Fruit fly (Drosophila melanogaster) whole organism, embryonic: ENCODE measurements around the gene CG44838.

Experiments
- Atf-2 ChIP-seq: fragments of 200-800 bp; sonication (Bioruptor generic); optimal IDR thresholded peaks from 2 replicates; lab custom pipeline; 2016; ENCODE audit warnings: missing biosample characterization, missing genetic modification characterization
- B-H1 ChIP-seq: fragments of 200-800 bp; sonication (Bioruptor generic); IDR thresholded peaks from 3 replicates; pipeline ENCODE4 v1.3.6; 2022; ENCODE audit warnings: missing biosample characterization, missing genetic modification characterization
- B-H2 ChIP-seq: fragments of 200-800 bp; sonication (Bioruptor generic); optimal IDR thresholded peaks from 2 replicates; lab custom pipeline; 2018; ENCODE audit warnings: missing biosample characterization, mild to moderate bottlenecking, missing genetic modification characterization
- CG10366 ChIP-seq: fragments of 200-800 bp; sonication (Bioruptor generic); IDR thresholded peaks from 2 replicates; pipeline ENCODE4 v1.3.6; 2022; ENCODE audit warnings: missing biosample characterization, missing genetic modification characterization
- CG10543 ChIP-seq: fragments of 200-800 bp; sonication (Bioruptor generic); optimal IDR thresholded peaks from 3 replicates; lab custom pipeline; 2017; ENCODE audit warnings: missing biosample characterization, mild to moderate bottlenecking, missing genetic modification characterization, moderate library complexity
- CG11398 ChIP-seq: fragments of 200-800 bp; sonication (Bioruptor generic); optimal IDR thresholded peaks from 2 replicates; lab custom pipeline; 2016; ENCODE audit warnings: missing biosample characterization, missing genetic modification characterization
- CG12071 ChIP-seq: fragments of 200-800 bp; sonication (Bioruptor generic); optimal IDR thresholded peaks from 3 replicates; lab custom pipeline; 2018; ENCODE audit warnings: missing biosample characterization, mild to moderate bottlenecking, missing genetic modification characterization
- CG13624 ChIP-seq: fragments of 200-800 bp; sonication (Bioruptor generic); optimal IDR thresholded peaks from 2 replicates; lab custom pipeline; 2016; ENCODE audit warnings: missing biosample characterization, missing genetic modification characterization
- CG15269 ChIP-seq: fragments of 200-800 bp; sonication (Bioruptor generic); optimal IDR thresholded peaks from 2 replicates; lab custom pipeline; 2018; ENCODE audit warnings: missing biosample characterization, mild to moderate bottlenecking, missing genetic modification characterization, moderate library complexity
- CG1529 ChIP-seq: fragments of 200-800 bp; sonication (Bioruptor generic); optimal IDR thresholded peaks from 3 replicates; lab custom pipeline; 2018; ENCODE audit warnings: missing biosample characterization, missing genetic modification characterization
- CG17359 ChIP-seq: fragments of 200-800 bp; sonication (Bioruptor generic); optimal IDR thresholded peaks from 3 replicates; lab custom pipeline; 2018; ENCODE audit warnings: missing biosample characterization, mild to moderate bottlenecking, missing genetic modification characterization, moderate library complexity
- CG2889 ChIP-seq: fragments of 200-800 bp; sonication (Bioruptor generic); IDR thresholded peaks from 3 replicates; pipeline ENCODE4 v1.3.6; 2022; ENCODE audit warnings: missing biosample characterization, missing genetic modification characterization
- CG31224 ChIP-seq: fragments of 200-800 bp; sonication (Bioruptor generic); IDR thresholded peaks from 2 replicates; pipeline ENCODE4 v1.3.6; 2022; ENCODE audit warnings: missing biosample characterization, missing genetic modification characterization
- CG33213 ChIP-seq: fragments of 200-800 bp; sonication (Bioruptor generic); optimal IDR thresholded peaks from 3 replicates; lab custom pipeline; 2016; ENCODE audit warnings: missing biosample characterization, missing genetic modification characterization
- CG34422 ChIP-seq: fragments of 200-800 bp; sonication (Bioruptor generic); IDR thresholded peaks from 3 replicates; pipeline ENCODE4 v1.3.6; 2022; ENCODE audit warnings: missing biosample characterization, missing genetic modification characterization
- CG4424 ChIP-seq: fragments of 200-800 bp; sonication (Bioruptor generic); optimal IDR thresholded peaks from 3 replicates; lab custom pipeline; 2016; ENCODE audit warnings: missing biosample characterization, missing genetic modification characterization
- CG4730 ChIP-seq: fragments of 200-800 bp; sonication (Bioruptor generic); IDR thresholded peaks from 2 replicates; pipeline ENCODE4 v1.3.6; 2022; ENCODE audit warnings: missing biosample characterization, missing genetic modification characterization
- CG6272 ChIP-seq: fragments of 200-800 bp; sonication (Bioruptor generic); IDR thresholded peaks from 2 replicates; pipeline ENCODE4 v1.3.6; 2022; ENCODE audit warnings: missing biosample characterization, missing genetic modification characterization
- CG8089 ChIP-seq: fragments of 200-800 bp; sonication (Bioruptor generic); optimal IDR thresholded peaks from 3 replicates; lab custom pipeline; 2016; ENCODE audit warnings: missing biosample characterization, missing genetic modification characterization
- CG8281 ChIP-seq: fragments of 200-800 bp; sonication (Bioruptor generic); optimal IDR thresholded peaks from 2 replicates; lab custom pipeline; 2018; ENCODE audit warnings: missing biosample characterization, mild to moderate bottlenecking, missing genetic modification characterization, moderate library complexity
- CG8359 ChIP-seq: fragments of 200-800 bp; sonication (Bioruptor generic); optimal IDR thresholded peaks from 2 replicates; lab custom pipeline; 2017; ENCODE audit warnings: missing biosample characterization, mild to moderate bottlenecking, missing genetic modification characterization, borderline replicate concordance
- CG8765 ChIP-seq: fragments of 200-800 bp; sonication (Bioruptor generic); IDR thresholded peaks from 2 replicates; pipeline ENCODE4 v1.3.6; 2022; ENCODE audit warnings: missing biosample characterization, missing genetic modification characterization
- Doc2 ChIP-seq: fragments of 200-800 bp; sonication (Bioruptor generic); IDR thresholded peaks from 2 replicates; pipeline ENCODE4 v1.3.6; 2022; ENCODE audit warnings: missing biosample characterization, missing genetic modification characterization
- Dp ChIP-seq: fragments of 200-800 bp; sonication (Bioruptor generic); optimal IDR thresholded peaks from 2 replicates; lab custom pipeline; 2018; ENCODE audit warnings: missing biosample characterization, mild to moderate bottlenecking, missing genetic modification characterization, moderate library complexity
- HLH3B ChIP-seq: fragments of 200-800 bp; sonication (Bioruptor generic); IDR thresholded peaks from 2 replicates; pipeline ENCODE4 v1.3.6; 2022; ENCODE audit warnings: missing biosample characterization, missing genetic modification characterization
- Hmx ChIP-seq: fragments of 200-800 bp; sonication (Bioruptor generic); optimal IDR thresholded peaks from 2 replicates; lab custom pipeline; 2016; ENCODE audit warnings: missing biosample characterization, missing genetic modification characterization
- Hr3 ChIP-seq: fragments of 200-800 bp; sonication (Bioruptor generic); optimal IDR thresholded peaks from 3 replicates; lab custom pipeline; 2016; ENCODE audit warnings: missing biosample characterization, missing genetic modification characterization
- Myb ChIP-seq: fragments of 200-800 bp; sonication (Bioruptor generic); optimal IDR thresholded peaks from 2 replicates; lab custom pipeline; 2016; ENCODE audit warnings: missing biosample characterization, missing genetic modification characterization
- NC2β ChIP-seq: fragments of 200-800 bp; sonication (Bioruptor generic); optimal IDR thresholded peaks from 2 replicates; lab custom pipeline; 2016; ENCODE audit warnings: missing biosample characterization, missing genetic modification characterization
- Nf-YC ChIP-seq: fragments of 200-800 bp; optimal IDR thresholded peaks from 3 replicates; lab custom pipeline; 2019; ENCODE audit warnings: missing biosample characterization, mild to moderate bottlenecking, missing genetic modification characterization, moderate library complexity
- Poxn ChIP-seq: fragments of 200-800 bp; sonication (Bioruptor generic); IDR thresholded peaks from 2 replicates; pipeline ENCODE4 v1.3.6; 2022; ENCODE audit warnings: missing biosample characterization, missing genetic modification characterization
- Ravus ChIP-seq: fragments of 200-800 bp; sonication (Bioruptor generic); IDR thresholded peaks from 2 replicates; pipeline ENCODE4 v1.3.6; 2022; ENCODE audit warnings: missing biosample characterization, missing genetic modification characterization
- Ssrp ChIP-seq: fragments of 200-800 bp; sonication (Bioruptor generic); optimal IDR thresholded peaks from 2 replicates; lab custom pipeline; 2018; ENCODE audit warnings: missing biosample characterization, mild to moderate bottlenecking, missing genetic modification characterization, moderate library complexity
- ase ChIP-seq: fragments of 200-800 bp; sonication (Bioruptor generic); IDR thresholded peaks from 3 replicates; pipeline ENCODE4 v1.3.6; 2022; ENCODE audit warnings: missing biosample characterization, missing genetic modification characterization
- cg ChIP-seq: fragments of 200-800 bp; sonication (Bioruptor generic); optimal IDR thresholded peaks from 3 replicates; lab custom pipeline; 2019; ENCODE audit warnings: missing biosample characterization, mild to moderate bottlenecking, missing genetic modification characterization, moderate library complexity
- chinmo ChIP-seq: fragments of 200-800 bp; sonication (Bioruptor generic); IDR thresholded peaks from 4 replicates; pipeline ENCODE4 v1.3.6; 2022; ENCODE audit warnings: missing biosample characterization, missing genetic modification characterization; ENCODE audit not compliant: partially characterized antibody
- dm ChIP-seq: fragments of 200-800 bp; sonication (Bioruptor generic); optimal IDR thresholded peaks from 3 replicates; lab custom pipeline; 2016; ENCODE audit warnings: missing biosample characterization, missing genetic modification characterization
- exex ChIP-seq: fragments of 200-800 bp; sonication (Bioruptor generic); optimal IDR thresholded peaks from 4 replicates; lab custom pipeline; 2018; ENCODE audit warnings: missing biosample characterization, mild to moderate bottlenecking, missing genetic modification characterization, moderate library complexity
- fd64A ChIP-seq: fragments of 200-800 bp; sonication (Bioruptor generic); optimal IDR thresholded peaks from 3 replicates; lab custom pipeline; 2018; ENCODE audit warnings: missing biosample characterization, mild to moderate bottlenecking, missing genetic modification characterization
- fu2 ChIP-seq: fragments of 200-800 bp; sonication (Bioruptor generic); optimal IDR thresholded peaks from 2 replicates; lab custom pipeline; 2016; ENCODE audit warnings: missing biosample characterization, missing genetic modification characterization
- gcm ChIP-seq: fragments of 200-800 bp; sonication (Bioruptor generic); optimal IDR thresholded peaks from 2 replicates; lab custom pipeline; 2019; ENCODE audit warnings: missing biosample characterization, mild to moderate bottlenecking, missing genetic modification characterization, moderate library complexity
- gsb ChIP-seq: fragments of 200-800 bp; sonication (Bioruptor generic); IDR thresholded peaks from 2 replicates; pipeline ENCODE4 v1.3.6; 2022; ENCODE audit warnings: missing biosample characterization, missing genetic modification characterization
- ken ChIP-seq: fragments of 200-800 bp; sonication (Bioruptor generic); IDR thresholded peaks from 3 replicates; pipeline ENCODE4 v1.3.6; 2022; ENCODE audit warnings: missing biosample characterization, missing genetic modification characterization
- lab ChIP-seq: fragments of 200-800 bp; sonication (Bioruptor generic); optimal IDR thresholded peaks from 3 replicates; lab custom pipeline; 2017; ENCODE audit warnings: missing biosample characterization, missing genetic modification characterization, mild to moderate bottlenecking, moderate library complexity, missing genetic modification reagents
- mld ChIP-seq: fragments of 200-800 bp; sonication (Bioruptor generic); IDR thresholded peaks from 3 replicates; pipeline ENCODE4 v1.3.6; 2022; ENCODE audit warnings: missing biosample characterization, missing genetic modification characterization; ENCODE audit not compliant: partially characterized antibody
- nerfin-1 ChIP-seq: fragments of 200-800 bp; sonication (Bioruptor generic); optimal IDR thresholded peaks from 3 replicates; lab custom pipeline; 2019; ENCODE audit warnings: missing biosample characterization, mild to moderate bottlenecking, missing genetic modification characterization, moderate library complexity
- pzg ChIP-seq: fragments of 200-800 bp; sonication (Bioruptor generic); optimal IDR thresholded peaks from 3 replicates; lab custom pipeline; 2018; ENCODE audit warnings: missing biosample characterization, mild to moderate bottlenecking, missing genetic modification characterization, moderate library complexity
- scrt ChIP-seq: fragments of 200-800 bp; sonication (Bioruptor generic); optimal IDR thresholded peaks from 2 replicates; lab custom pipeline; 2018; ENCODE audit warnings: missing biosample characterization, mild to moderate bottlenecking, missing genetic modification characterization, moderate library complexity
- sd ChIP-seq: fragments of 200-800 bp; sonication (Bioruptor generic); optimal IDR thresholded peaks from 3 replicates; lab custom pipeline; 2018; ENCODE audit warnings: missing biosample characterization, mild to moderate bottlenecking, missing genetic modification characterization, moderate library complexity
- tap ChIP-seq: fragments of 200-800 bp; optimal IDR thresholded peaks from 3 replicates; lab custom pipeline; 2019; ENCODE audit warnings: missing biosample characterization, mild to moderate bottlenecking, missing genetic modification characterization, moderate library complexity

The CG44838 gene

DNA sequence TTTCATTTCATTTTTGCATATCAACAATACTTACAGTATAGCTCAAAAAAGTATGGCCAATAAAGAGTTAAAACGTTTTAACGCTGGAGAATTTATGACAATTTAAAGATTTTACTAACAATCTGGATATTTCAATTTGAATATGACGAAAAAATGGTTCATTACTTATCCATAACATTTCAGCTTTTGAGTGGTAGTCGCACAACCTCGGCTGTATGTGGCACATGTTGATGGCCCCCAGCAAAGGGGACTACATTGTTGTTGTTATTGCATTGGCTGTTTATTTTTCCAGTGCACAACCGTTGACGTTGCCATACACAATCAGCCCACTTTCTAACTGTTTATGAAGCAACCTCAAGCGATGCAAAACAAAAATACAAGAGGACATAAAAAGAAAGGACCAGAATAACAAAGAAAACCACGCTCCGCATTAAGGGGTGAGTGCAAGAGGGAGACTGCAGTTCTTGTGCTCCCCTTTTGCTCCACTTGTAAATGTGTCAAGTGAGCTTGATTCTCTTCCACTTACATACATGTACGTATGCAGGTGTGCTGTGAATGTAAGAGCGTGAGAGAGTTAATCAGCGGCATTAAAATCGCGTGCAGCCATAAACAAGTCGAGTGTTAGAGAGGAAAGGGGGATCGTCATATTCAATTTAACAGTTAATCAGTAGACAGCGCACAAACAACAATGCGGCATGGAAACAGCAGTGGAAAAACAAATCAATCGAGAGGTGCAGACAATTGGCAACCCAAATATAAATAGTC, 40.6 kb upstream of the CG44838 start (continued):
- TF ChIP-seq CG4730 (GFP tag; lab: Robert Waterston, UW) (no peak), Myb (GFP tag; lab: Kevin White, UChicago) (no peak), CG33213 (GFP tag; lab: Kevin White, UChicago) (no peak), CG6272 (GFP tag; lab: Robert Waterston, UW) (no peak), chinmo (no peak), lab (GFP tag; lab: Kevin White, UChicago) (peak; percentile 68), CG8359 (no peak), CG10543 (GFP tag; lab: Kevin White, UChicago) (no peak), cg (GFP tag; lab: Kevin White, UChicago) (no peak), pzg (GFP tag; lab: Kevin White, UChicago) (no peak), ken (GFP tag; lab: Robert Waterston, UW) (peak; percentile 56; the same call in 1 of the 3 replicates), CG13624 (GFP tag; lab: Kevin White, UChicago) (no peak), dm (no peak), CG4424 (GFP tag; lab: Kevin White, UChicago) (peak; percentile 51), scrt (peak; percentile 4), Nf-YC (no peak), mld (GFP tag; lab: Robert Waterston, UW) (no peak), CG2889 (GFP tag; lab: Robert Waterston, UW) (no peak), Doc2 (no peak), CG8765 (GFP tag; lab: Robert Waterston, UW) (no peak), ase (no peak), exex (tag; lab: Kevin White, UChicago) (no peak), B-H2 (GFP tag; lab: Kevin White, UChicago) (no peak), gsb (no peak), Poxn (GFP tag; lab: Robert Waterston, UW) (no peak), Ravus (GFP tag; lab: Robert Waterston, UW) (no peak), NC2β (no peak), CG12071 (GFP tag; lab: Kevin White, UChicago) (no peak), CG8281 (no peak), Hr3 (GFP tag; lab: Kevin White, UChicago) (peak; percentile 11), CG1529 (GFP tag; lab: Kevin White, UChicago) (peak; percentile 2), Dp (GFP tag; lab: Kevin White, UChicago) (no peak), HLH3B (GFP tag; lab: Robert Waterston, UW) (peak; percentile 65; the same call in 1 of the 2 replicates), gcm (GFP tag; lab: Kevin White, UChicago) (no peak), fd64A (GFP tag; lab: Kevin White, UChicago) (no peak), CG10366 (GFP tag; lab: Robert Waterston, UW) (peak; percentile 40), Hmx (GFP tag; lab: Kevin White, UChicago) (no peak), CG15269 (tag; lab: Kevin White, UChicago) (peak; percentile 66), B-H1 (GFP tag; lab: Robert Waterston, UW) (no peak), CG34422 (GFP tag; lab: Robert Waterston, UW) (peak; percentile 27; the same call in 1 of the 3 replicates), CG11398 (GFP tag; lab: Kevin White, UChicago) (peak; percentile 2), Ssrp (tag; lab: Kevin White, UChicago) (peak; percentile 34), fu2 (GFP tag; lab: Kevin White, UChicago) (no peak), sd (tag; lab: Kevin White, UChicago) (no peak), CG8089 (GFP tag; lab: Kevin White, UChicago) (no peak), CG31224 (GFP tag; lab: Robert Waterston, UW) (no peak), nerfin-1 (tag; lab: Kevin White, UChicago) (peak; percentile 5), CG17359 (peak; percentile 66), Atf-2 (GFP tag; lab: Kevin White, UChicago) (no peak), tap (tag; lab: Kevin White, UChicago) (peak; percentile 44)
